Fruit fly (Drosophila melanogaster) whole organism, embryonic: ENCODE data around the gene CG46244.

Source experiments
- Atf-2 ChIP-seq: fragments of 200-800 bp; sonication (Bioruptor generic); optimal IDR thresholded peaks from 2 replicates; lab custom pipeline; 2016; ENCODE audit warnings: missing biosample characterization, missing genetic modification characterization
- Bgb ChIP-seq: fragments of 200-800 bp; sonication (Bioruptor generic); IDR thresholded peaks from 2 replicates; pipeline ENCODE4 v1.3.6; 2022; ENCODE audit warnings: missing biosample characterization, missing genetic modification characterization; ENCODE audit not compliant: partially characterized antibody
- CG12391 ChIP-seq: fragments of 200-800 bp; sonication (Bioruptor generic); optimal IDR thresholded peaks from 3 replicates; lab custom pipeline; 2018; ENCODE audit warnings: missing biosample characterization, mild to moderate bottlenecking, missing genetic modification characterization, moderate library complexity
- CG13894 ChIP-seq: fragments of 200-800 bp; sonication (Bioruptor generic); optimal IDR thresholded peaks from 3 replicates; lab custom pipeline; 2018; ENCODE audit warnings: missing biosample characterization, mild to moderate bottlenecking, missing genetic modification characterization, moderate library complexity
- CG14667 ChIP-seq: fragments of 200-800 bp; sonication (Bioruptor generic); IDR thresholded peaks from 2 replicates; pipeline ENCODE4 v1.3.6; 2022; ENCODE audit warnings: missing biosample characterization, missing genetic modification characterization
- CG3163 ChIP-seq: fragments of 200-800 bp; sonication (Bioruptor generic); optimal IDR thresholded peaks from 3 replicates; lab custom pipeline; 2016; ENCODE audit warnings: missing biosample characterization, missing genetic modification characterization
- CG34376 ChIP-seq: fragments of 200-800 bp; sonication (Bioruptor generic); optimal IDR thresholded peaks from 2 replicates; lab custom pipeline; 2018; ENCODE audit warnings: missing biosample characterization, mild to moderate bottlenecking, missing genetic modification characterization
- CG4820 ChIP-seq: fragments of 200-800 bp; sonication (Bioruptor generic); optimal IDR thresholded peaks from 3 replicates; lab custom pipeline; 2016; ENCODE audit warnings: missing biosample characterization, missing genetic modification characterization
- CG5953 ChIP-seq: fragments of 200-800 bp; sonication (Bioruptor generic); IDR thresholded peaks from 2 replicates; pipeline ENCODE4 v1.3.6; 2022; ENCODE audit warnings: missing biosample characterization, missing genetic modification characterization
- CG7745 ChIP-seq: fragments of 200-800 bp; sonication (Bioruptor generic); optimal IDR thresholded peaks from 2 replicates; lab custom pipeline; 2018; ENCODE audit warnings: missing biosample characterization, mild to moderate bottlenecking, missing genetic modification characterization, moderate library complexity
- Camta ChIP-seq: fragments of 200-800 bp; sonication (Bioruptor generic); optimal IDR thresholded peaks from 2 replicates; lab custom pipeline; 2016; ENCODE audit warnings: missing biosample characterization, missing genetic modification characterization
- D ChIP-seq, 2 experiments: fragments of 200-800 bp in 1 of 2; fragments of >200 bp in 1 of 2; sonication (Bioruptor generic) in 1 of 2; optimal IDR thresholded peaks; 2 replicates in 1 of 2; 3 replicates in 1 of 2; lab custom pipeline; 2017; ENCODE audit warnings: mild to moderate bottlenecking in 1 of 2, missing biosample characterization in 1 of 2, missing genetic modification characterization in 1 of 2, missing genetic modification reagents in 1 of 2
- Deaf1 ChIP-seq: fragments of 200-800 bp; optimal IDR thresholded peaks from 3 replicates; lab custom pipeline; 2019; ENCODE audit warnings: missing biosample characterization, mild to moderate bottlenecking, missing genetic modification characterization, moderate library complexity
- Doc3 ChIP-seq: fragments of 200-800 bp; sonication (Bioruptor generic); IDR thresholded peaks from 3 replicates; pipeline ENCODE4 v1.3.6; 2022; ENCODE audit warnings: missing biosample characterization, missing genetic modification characterization; ENCODE audit not compliant: partially characterized antibody
- Drgx ChIP-seq: fragments of 200-800 bp; sonication (Bioruptor generic); IDR thresholded peaks from 2 replicates; pipeline ENCODE4 v1.3.6; 2022; ENCODE audit warnings: missing biosample characterization, missing genetic modification characterization
- Ets97D ChIP-seq: fragments of 200-800 bp; sonication (Bioruptor generic); optimal IDR thresholded peaks from 3 replicates; lab custom pipeline; 2016; ENCODE audit warnings: missing biosample characterization, missing genetic modification characterization
- Hr3 ChIP-seq: fragments of 200-800 bp; sonication (Bioruptor generic); optimal IDR thresholded peaks from 3 replicates; lab custom pipeline; 2016; ENCODE audit warnings: missing biosample characterization, missing genetic modification characterization
- Jarid2 ChIP-seq: fragments of 200-800 bp; sonication (Bioruptor generic); optimal IDR thresholded peaks from 3 replicates; lab custom pipeline; 2017; ENCODE audit warnings: mild to moderate bottlenecking, missing biosample characterization, missing genetic modification reagents, missing genetic modification characterization
- Myb ChIP-seq: fragments of 200-800 bp; sonication (Bioruptor generic); optimal IDR thresholded peaks from 2 replicates; lab custom pipeline; 2016; ENCODE audit warnings: missing biosample characterization, missing genetic modification characterization
- Nf-YB ChIP-seq: fragments of 200-800 bp; sonication (Bioruptor generic); optimal IDR thresholded peaks from 3 replicates; lab custom pipeline; 2019; ENCODE audit warnings: missing biosample characterization, mild to moderate bottlenecking, missing genetic modification characterization, moderate library complexity
- Nf-YC ChIP-seq: fragments of 200-800 bp; optimal IDR thresholded peaks from 3 replicates; lab custom pipeline; 2019; ENCODE audit warnings: missing biosample characterization, mild to moderate bottlenecking, missing genetic modification characterization, moderate library complexity
- Opbp ChIP-seq: fragments of 200-800 bp; sonication (Bioruptor generic); IDR thresholded peaks from 3 replicates; pipeline ENCODE4 v1.3.6; 2022; ENCODE audit warnings: missing biosample characterization, missing genetic modification characterization; ENCODE audit not compliant: partially characterized antibody
- Scr ChIP-seq: fragments of 200-800 bp; sonication (Bioruptor generic); IDR thresholded peaks from 2 replicates; pipeline ENCODE4 v1.3.6; 2022; ENCODE audit warnings: missing biosample characterization, missing genetic modification characterization; ENCODE audit not compliant: partially characterized antibody
- Trl ChIP-seq, 3 experiments: fragments of >200 bp in 2 of 3; fragments of 200-800 bp in 1 of 3; sonication (Bioruptor generic) in 1 of 3; optimal IDR thresholded peaks; 2 replicates in 1 of 3; 3 replicates in 2 of 3; lab custom pipeline; 2016 to 2017; ENCODE audit warnings: missing biosample characterization in 1 of 3, missing genetic modification characterization in 1 of 3
- abd-A ChIP-seq: fragments of 200-800 bp; sonication (Bioruptor generic); optimal IDR thresholded peaks from 3 replicates; lab custom pipeline; 2019; ENCODE audit warnings: missing biosample characterization, mild to moderate bottlenecking, missing genetic modification characterization, moderate library complexity
- amos ChIP-seq: fragments of 200-800 bp; sonication (Bioruptor generic); IDR thresholded peaks from 2 replicates; pipeline ENCODE4 v1.3.6; 2022; ENCODE audit warnings: missing biosample characterization, missing genetic modification characterization; ENCODE audit not compliant: partially characterized antibody
- bsh ChIP-seq, 2 experiments: fragments of 200-800 bp; sonication (Bioruptor generic); optimal IDR thresholded peaks; 2 replicates each; lab custom pipeline; 2017 to 2018; ENCODE audit warnings: mild to moderate bottlenecking in 2 of 2, missing biosample characterization in 2 of 2, missing genetic modification characterization in 2 of 2, moderate library complexity in 1 of 2
- cad ChIP-seq: fragments of >200 bp; optimal IDR thresholded peaks from 2 replicates; lab custom pipeline; 2017; ENCODE audit warnings: missing biosample characterization, missing genetic modification characterization
- chif ChIP-seq, 2 experiments: fragments of 200-800 bp; sonication (Bioruptor generic); optimal IDR thresholded peaks; 3 replicates each; lab custom pipeline; 2016; ENCODE audit warnings: missing biosample characterization in 2 of 2, missing genetic modification characterization in 2 of 2
- chinmo ChIP-seq: fragments of 200-800 bp; sonication (Bioruptor generic); IDR thresholded peaks from 4 replicates; pipeline ENCODE4 v1.3.6; 2022; ENCODE audit warnings: missing biosample characterization, missing genetic modification characterization; ENCODE audit not compliant: partially characterized antibody
- corto ChIP-seq: fragments of 200-800 bp; sonication (Bioruptor generic); optimal IDR thresholded peaks from 2 replicates; lab custom pipeline; 2016; ENCODE audit warnings: missing biosample characterization, mild to moderate bottlenecking, missing genetic modification characterization, moderate library complexity
- croc ChIP-seq: fragments of 200-800 bp; sonication (Bioruptor generic); conservative IDR thresholded peaks from 3 replicates; pipeline ENCODE4 v1.3.6; 2022; ENCODE audit warnings: missing biosample characterization, missing genetic modification characterization
- exex ChIP-seq: fragments of 200-800 bp; sonication (Bioruptor generic); optimal IDR thresholded peaks from 4 replicates; lab custom pipeline; 2018; ENCODE audit warnings: missing biosample characterization, mild to moderate bottlenecking, missing genetic modification characterization, moderate library complexity
- grn ChIP-seq: fragments of 200-800 bp; sonication (Bioruptor generic); optimal IDR thresholded peaks from 3 replicates; lab custom pipeline; 2017; ENCODE audit warnings: missing biosample characterization, missing genetic modification characterization
- gro ChIP-seq: fragments of 200-800 bp; sonication (Bioruptor generic); optimal IDR thresholded peaks from 2 replicates; lab custom pipeline; 2016; ENCODE audit warnings: missing biosample characterization, missing genetic modification characterization
- her ChIP-seq: fragments of 200-800 bp; sonication (Bioruptor generic); optimal IDR thresholded peaks from 2 replicates; lab custom pipeline; 2016; ENCODE audit warnings: missing biosample characterization, missing genetic modification characterization
- row ChIP-seq: fragments of 200-800 bp; sonication (Bioruptor generic); IDR thresholded peaks from 3 replicates; pipeline ENCODE4 v1.3.6; 2022; ENCODE audit warnings: missing biosample characterization, missing genetic modification characterization
- sens ChIP-seq: fragments of 200-800 bp; sonication (Bioruptor generic); peaks from one replicate; lab custom pipeline; 2016; ENCODE audit warnings: missing biosample characterization, missing genetic modification characterization
- slp2 ChIP-seq: fragments of 200-800 bp; sonication (Bioruptor generic); optimal IDR thresholded peaks from 2 replicates; lab custom pipeline; 2016; ENCODE audit warnings: missing biosample characterization, missing genetic modification characterization
- so ChIP-seq: fragments of 200-800 bp; sonication (Bioruptor generic); IDR thresholded peaks from 3 replicates; pipeline ENCODE4 v1.3.6; 2022; ENCODE audit warnings: missing biosample characterization, missing genetic modification characterization
- sug ChIP-seq: fragments of 200-800 bp; optimal IDR thresholded peaks from 2 replicates; lab custom pipeline; 2019; ENCODE audit warnings: missing biosample characterization, mild to moderate bottlenecking, missing genetic modification characterization, moderate library complexity
- tio ChIP-seq: fragments of 200-800 bp; sonication (Bioruptor generic); optimal IDR thresholded peaks from 2 replicates; lab custom pipeline; 2017; ENCODE audit warnings: missing biosample characterization, missing genetic modification characterization, inconsistent platforms
- wor ChIP-seq: fragments of 200-800 bp; sonication (Bioruptor generic); IDR thresholded peaks from 2 replicates; pipeline ENCODE4 v1.3.6; 2022; ENCODE audit warnings: missing biosample characterization, missing genetic modification characterization
- z ChIP-seq: fragments of 200-800 bp; sonication (Bioruptor generic); IDR thresholded peaks from 3 replicates; pipeline ENCODE4 v1.3.6; 2022; ENCODE audit warnings: missing biosample characterization, missing genetic modification characterization

CG46244 gene

dm6 chr2L:19606318-19606717 lies at the start of gene CG46244:
TSS of gene CG46244 (plus strand) at chr2L:19606569.
- TF ChIP-seq Jarid2 (peak; percentile 2), Nf-YC (peak; percentile 91), CG4820 (GFP tag; lab: Kevin White, UChicago) (no peak), croc (GFP tag; lab: Robert Waterston, UW) (no peak), Camta (GFP tag; lab: Kevin White, UChicago) (no peak), D (optimal IDR thresholded peaks at IDR 0.05; lab: Kevin White, UChicago) (no peak), D (GFP tag; optimal IDR thresholded peaks at IDR 0.05; lab: Kevin White, UChicago) (no peak), corto (GFP tag; lab: Kevin White, UChicago) (no peak), z (peak; percentile 82; the same call in 2 of the 3 replicates), Nf-YB (GFP tag; lab: Kevin White, UChicago) (peak; percentile 73), abd-A (tag; lab: Kevin White, UChicago) (peak; percentile 23), Hr3 (GFP tag; lab: Kevin White, UChicago) (no peak), cad (no peak), CG3163 (GFP tag; lab: Kevin White, UChicago) (peak; percentile 49), Trl (optimal IDR thresholded peaks at IDR 0.05; lab: Kevin White, UChicago) (peak in 1 of 2 experiments; percentile 4), Trl (GFP tag; optimal IDR thresholded peaks at IDR 0.05; lab: Kevin White, UChicago) (no peak), CG5953 (GFP tag; lab: Robert Waterston, UW) (no peak), bsh (GFP tag; optimal IDR thresholded peaks at IDR 0.05; lab: Kevin White, UChicago) (no peak), Bgb (0 out of 2 replicates have a peak, but pooled peaks have one; percentile 21), CG14667 (0 out of 2 replicates have a peak, but pooled peaks have one; percentile 8), Doc3 (GFP tag; lab: Robert Waterston, UW) (no peak), so (GFP tag; lab: Robert Waterston, UW) (0 out of 3 replicates have a peak, but pooled peaks have one; percentile 19), Deaf1 (peak; percentile 98)

dm6 chr2L:19563029-19563980 lies 43.1 kb upstream of the CG46244 start, which contains the start of gene CG13078:
TSS of gene CG13078 (plus strand) at chr2L:19563930.
- TF ChIP-seq Opbp (GFP tag; lab: Robert Waterston, UW) (no peak), gro (GFP tag; lab: Kevin White, UChicago) (peak; percentile 22), CG34376 (GFP tag; lab: Kevin White, UChicago) (peak; percentile 92), grn (peak; percentile 85), sug (tag; lab: Kevin White, UChicago) (peak; percentile 42), wor (no peak), CG13894 (tag; lab: Kevin White, UChicago) (peak; percentile 65), chinmo (GFP tag; lab: Robert Waterston, UW) (0 out of 4 replicates have a peak, but pooled peaks have one; percentile 43), her (GFP tag; lab: Kevin White, UChicago) (no peak), exex (tag; lab: Kevin White, UChicago) (peak; percentile 97), tio (GFP tag; lab: Kevin White, UChicago) (no peak)
- TF ChIP-seq, all 482 proteins: peak for 7

dm6 chr2L:19565233-19565898 lies 41.0 kb upstream of the CG46244 start, which contains the start of gene CG13077:
TSS of gene CG13077 (plus strand) at chr2L:19565863.
- TF ChIP-seq slp2 = no peak
- TF ChIP-seq grn = no peak
- TF ChIP-seq Ets97D = no peak
- no peak for TF ChIP-seq chif (GFP tag; optimal IDR thresholded peaks at IDR 0.05; lab: Kevin White, UChicago)
- peak; percentile 27; the same call in 1 of the 3 replicates for TF ChIP-seq row (GFP tag; lab: Robert Waterston, UW)
- 0 out of 2 replicates have a peak, but pooled peaks have one; percentile 34 for TF ChIP-seq Scr (GFP tag; lab: Robert Waterston, UW)
- no peak for TF ChIP-seq Atf-2 (GFP tag; lab: Kevin White, UChicago)
- no peak for TF ChIP-seq CG7745 (tag; lab: Kevin White, UChicago)
- peak; percentile 40; the same call in 1 of the 2 replicates for TF ChIP-seq amos (GFP tag; lab: Robert Waterston, UW)
- peak; percentile 62 for TF ChIP-seq sens
- no peak for TF ChIP-seq Myb (GFP tag; lab: Kevin White, UChicago)
- no peak for TF ChIP-seq CG12391
- TF ChIP-seq Drgx (GFP tag; lab: Robert Waterston, UW) = no peak
